Worm (Caenorhabditis elegans) whole organism, early embryonic: ENCODE results near the gene cey-1.

Experiments
- F13C5.2 ChIP-seq: sonication (generic microtip); optimal IDR thresholded peaks from 2 replicates; lab custom pipeline; 2017; ENCODE audit warnings: mild to moderate bottlenecking, missing genetic modification characterization, inconsistent platforms, missing compliant biosample characterization
- aly-1 ChIP-seq: sonication (generic microtip); optimal IDR thresholded peaks from 2 replicates; lab custom pipeline; 2016; ENCODE audit warnings: missing genetic modification characterization, missing compliant biosample characterization
- ama-1 ChIP-seq: fragments of 150-350 bp; optimal IDR thresholded peaks from 2 replicates; lab custom pipeline; 2014
- ceh-36 ChIP-seq: sonication (generic microtip); optimal IDR thresholded peaks from 2 replicates; lab custom pipeline; 2016; ENCODE audit warnings: missing genetic modification characterization, inconsistent platforms, missing compliant biosample characterization
- flt-1 ChIP-seq: fragments of 200-800 bp; sonication (Bioruptor generic); IDR thresholded peaks from 2 replicates; pipeline ENCODE4 v1.3.6; 2022; ENCODE audit warnings: missing genetic modification characterization, missing compliant biosample characterization
- hmg-4 ChIP-seq: fragments of 200-800 bp; sonication (Bioruptor generic); optimal IDR thresholded peaks from 2 replicates; lab custom pipeline; 2018; ENCODE audit warnings: mild to moderate bottlenecking, missing genetic modification characterization, missing compliant biosample characterization
- hnd-1 ChIP-seq: sonication (generic microtip); optimal IDR thresholded peaks from 2 replicates; lab custom pipeline; 2016; ENCODE audit warnings: missing genetic modification characterization, missing compliant biosample characterization
- pes-1 ChIP-seq: fragments of 200-800 bp; sonication (Bioruptor generic); IDR thresholded peaks from 2 replicates; pipeline ENCODE4 v1.3.6; 2022; ENCODE audit warnings: missing genetic modification reagents, missing genetic modification characterization, missing compliant biosample characterization
- scrt-1 ChIP-seq: fragments of 200-800 bp; sonication (Bioruptor generic); IDR thresholded peaks from 2 replicates; pipeline ENCODE4 v1.3.6; 2022; ENCODE audit warnings: missing genetic modification characterization, missing compliant biosample characterization
- sea-1 ChIP-seq: fragments of 200-800 bp; sonication (Bioruptor generic); conservative IDR thresholded peaks from 2 replicates; pipeline ENCODE4 v1.3.6; 2022; ENCODE audit warnings: missing genetic modification characterization, missing compliant biosample characterization
- tbx-11 ChIP-seq: fragments of 200-800 bp; sonication (Bioruptor generic); IDR thresholded peaks from 2 replicates; pipeline ENCODE4 v1.3.6; 2022; ENCODE audit warnings: missing genetic modification characterization, missing compliant biosample characterization
- tbx-37 ChIP-seq: fragments of 200-800 bp; sonication (Bioruptor generic); conservative IDR thresholded peaks from 2 replicates; pipeline ENCODE4 v1.3.6; 2022; ENCODE audit warnings: missing genetic modification reagents, missing genetic modification characterization, missing compliant biosample characterization

- TF ChIP-seq ama-1 (lab: Kevin White, UChicago) (no peak), pes-1 (no peak), scrt-1 (GFP tag; lab: Robert Waterston, UW) (no peak), flt-1 (GFP tag; lab: Robert Waterston, UW) (no peak), tbx-11 (no peak), tbx-37 (GFP tag; lab: Robert Waterston, UW) (no peak), hnd-1 (tag; lab: Kevin White, UChicago) (no peak), F13C5.2 (tag; lab: Kevin White, UChicago) (no peak), hmg-4 (no peak), aly-1 (tag; lab: Kevin White, UChicago) (no peak), sea-1 (GFP tag; lab: Robert Waterston, UW) (no peak), ceh-36 (no peak)
Observed at ce11 chrII:10999109-10999508, 41.9 kb downstream of the cey-1 start.
